Worm (Caenorhabditis elegans) whole organism, early embryonic: ENCODE measurements around the gene C01B10.3.
"Not testable (repeated sequence)": the region's sequence is repeated elsewhere in the genome, so short reads cannot be mapped to it uniquely, and the experiment has no call there.

Source experiments
- B0310.2 ChIP-seq: sonication (generic microtip); optimal IDR thresholded peaks from 2 replicates; lab custom pipeline; 2016; ENCODE audit warnings: mild to moderate bottlenecking, missing genetic modification characterization, missing compliant biosample characterization
- F13C5.2 ChIP-seq: sonication (generic microtip); optimal IDR thresholded peaks from 2 replicates; lab custom pipeline; 2017; ENCODE audit warnings: mild to moderate bottlenecking, missing genetic modification characterization, inconsistent platforms, missing compliant biosample characterization
- aly-1 ChIP-seq: sonication (generic microtip); optimal IDR thresholded peaks from 2 replicates; lab custom pipeline; 2016; ENCODE audit warnings: missing genetic modification characterization, missing compliant biosample characterization
- ama-1 ChIP-seq: fragments of 150-350 bp; optimal IDR thresholded peaks from 2 replicates; lab custom pipeline; 2014
- ceh-13 ChIP-seq: fragments of 200-800 bp; sonication (Bioruptor generic); optimal IDR thresholded peaks from 2 replicates; lab custom pipeline; 2018; ENCODE audit warnings: mild to moderate bottlenecking, missing genetic modification characterization, missing compliant biosample characterization
- ceh-36 ChIP-seq: sonication (generic microtip); optimal IDR thresholded peaks from 2 replicates; lab custom pipeline; 2016; ENCODE audit warnings: missing genetic modification characterization, inconsistent platforms, missing compliant biosample characterization
- ets-7 ChIP-seq: sonication (generic microtip); optimal IDR thresholded peaks from 2 replicates; lab custom pipeline; 2016; ENCODE audit warnings: missing genotype, missing genetic modification characterization, missing compliant biosample characterization
- flt-1 ChIP-seq: fragments of 200-800 bp; sonication (Bioruptor generic); IDR thresholded peaks from 2 replicates; pipeline ENCODE4 v1.3.6; 2022; ENCODE audit warnings: missing genetic modification characterization, missing compliant biosample characterization
- hmbx-1 ChIP-seq: sonication (generic microtip); optimal IDR thresholded peaks from 2 replicates; lab custom pipeline; 2016; ENCODE audit warnings: mild to moderate bottlenecking, missing genetic modification characterization, missing compliant biosample characterization
- hmg-4 ChIP-seq: fragments of 200-800 bp; sonication (Bioruptor generic); optimal IDR thresholded peaks from 2 replicates; lab custom pipeline; 2018; ENCODE audit warnings: mild to moderate bottlenecking, missing genetic modification characterization, missing compliant biosample characterization
- hnd-1 ChIP-seq: sonication (generic microtip); optimal IDR thresholded peaks from 2 replicates; lab custom pipeline; 2016; ENCODE audit warnings: missing genetic modification characterization, missing compliant biosample characterization
- pes-1 ChIP-seq: fragments of 200-800 bp; sonication (Bioruptor generic); IDR thresholded peaks from 2 replicates; pipeline ENCODE4 v1.3.6; 2022; ENCODE audit warnings: missing genetic modification reagents, missing genetic modification characterization, missing compliant biosample characterization
- scrt-1 ChIP-seq: fragments of 200-800 bp; sonication (Bioruptor generic); IDR thresholded peaks from 2 replicates; pipeline ENCODE4 v1.3.6; 2022; ENCODE audit warnings: missing genetic modification characterization, missing compliant biosample characterization
- sea-1 ChIP-seq: fragments of 200-800 bp; sonication (Bioruptor generic); conservative IDR thresholded peaks from 2 replicates; pipeline ENCODE4 v1.3.6; 2022; ENCODE audit warnings: missing genetic modification characterization, missing compliant biosample characterization
- tbx-11 ChIP-seq: fragments of 200-800 bp; sonication (Bioruptor generic); IDR thresholded peaks from 2 replicates; pipeline ENCODE4 v1.3.6; 2022; ENCODE audit warnings: missing genetic modification characterization, missing compliant biosample characterization
- tbx-37 ChIP-seq: fragments of 200-800 bp; sonication (Bioruptor generic); conservative IDR thresholded peaks from 2 replicates; pipeline ENCODE4 v1.3.6; 2022; ENCODE audit warnings: missing genetic modification reagents, missing genetic modification characterization, missing compliant biosample characterization
- tra-4 ChIP-seq: sonication (generic microtip); optimal IDR thresholded peaks from 2 replicates; lab custom pipeline; 2017; ENCODE audit warnings: missing genetic modification characterization, missing compliant biosample characterization

C01B10.3 gene

ce11 chrIV:6595912-6596311 is 25.2 kb downstream of the C01B10.3 start, which contains the start of gene F38A5.22:
Gene F38A5.22 (minus strand): TSS chrIV:6595940.
- TF ChIP-seq ets-7 (tag; lab: Kevin White, UChicago) (no peak), ceh-36 (no peak), hnd-1 (tag; lab: Kevin White, UChicago) (no peak), scrt-1 (GFP tag; lab: Robert Waterston, UW) (no peak), pes-1 (GFP tag; lab: Robert Waterston, UW) (no peak), ama-1 (lab: Kevin White, UChicago) (no peak), hmg-4 (GFP tag; lab: Kevin White, UChicago) (no peak), sea-1 (no peak), flt-1 (GFP tag; lab: Robert Waterston, UW) (no peak), F13C5.2 (tag; lab: Kevin White, UChicago) (no peak), hmbx-1 (tag; lab: Kevin White, UChicago) (no peak), aly-1 (tag; lab: Kevin White, UChicago) (no peak), ceh-13 (GFP tag; lab: Kevin White, UChicago) (no peak), tbx-11 (no peak), tra-4 (no peak), tbx-37 (no peak), B0310.2 (tag; lab: Kevin White, UChicago) (no peak)

ce11 chrIV:6594871-6595270 is 26.3 kb downstream of the C01B10.3 start, which contains the start of gene nspb-3:
Gene nspb-3 (minus strand): TSS chrIV:6594971.
- TF ChIP-seq ceh-36, tbx-37, tra-4: not testable (repeated sequence)

ce11 chrIV:6591010-6591746 is 30.0 kb downstream of the C01B10.3 start, which contains the start of the genes nspb-1 and nspb-2:
Gene nspb-1 (minus strand): TSS chrIV:6591110.
Gene nspb-2 (plus strand): TSS chrIV:6591696.
- not testable (repeated sequence) for TF ChIP-seq ets-7 (tag; lab: Kevin White, UChicago); sea-1; hnd-1 (tag; lab: Kevin White, UChicago)

ce11 chrIV:6590029-6590428 is 31.1 kb downstream of the C01B10.3 start, which contains the start of the genes lec-11 and irld-7:
Gene lec-11 (minus strand): TSS chrIV:6590154.
Gene irld-7 (plus strand): TSS chrIV:6590360.
- TF ChIP-seq hnd-1 (tag; lab: Kevin White, UChicago): no peak
- no peak for TF ChIP-seq sea-1
- no peak for TF ChIP-seq ceh-13 (GFP tag; lab: Kevin White, UChicago)
- no peak for TF ChIP-seq B0310.2 (tag; lab: Kevin White, UChicago)
- no peak for TF ChIP-seq scrt-1 (GFP tag; lab: Robert Waterston, UW)
- TF ChIP-seq ama-1 (lab: Kevin White, UChicago): no peak

- TF ChIP-seq F13C5.2 (tag; lab: Kevin White, UChicago): no peak
- no peak for TF ChIP-seq B0310.2 (tag; lab: Kevin White, UChicago)
- TF ChIP-seq aly-1 (tag; lab: Kevin White, UChicago): no peak
- TF ChIP-seq hnd-1 (tag; lab: Kevin White, UChicago): no peak
- no peak for TF ChIP-seq scrt-1 (GFP tag; lab: Robert Waterston, UW)
- no peak for TF ChIP-seq pes-1 (GFP tag; lab: Robert Waterston, UW)
- no peak for TF ChIP-seq ceh-36
- TF ChIP-seq flt-1 (GFP tag; lab: Robert Waterston, UW): no peak
- TF ChIP-seq ets-7 (tag; lab: Kevin White, UChicago): no peak
- no peak for TF ChIP-seq hmg-4 (GFP tag; lab: Kevin White, UChicago)
- no peak for TF ChIP-seq sea-1
- TF ChIP-seq ceh-13 (GFP tag; lab: Kevin White, UChicago): no peak
- no peak for TF ChIP-seq tbx-37
- no peak for TF ChIP-seq hmbx-1 (tag; lab: Kevin White, UChicago)
- TF ChIP-seq ama-1 (lab: Kevin White, UChicago): no peak
- no peak for TF ChIP-seq tbx-11
- no peak for TF ChIP-seq tra-4
Measured at ce11 chrIV:6588080-6588613, 33.0 kb downstream of the C01B10.3 start.

ce11 chrIV:6585397-6585921 is 35.7 kb downstream of the C01B10.3 start, which contains the start of the genes F38A5.2 and dnj-11:
Gene F38A5.2 (minus strand): TSS chrIV:6585400.
Gene dnj-11 (plus strand): TSS chrIV:6585871.
- TF ChIP-seq ceh-36 (no peak), F13C5.2 (tag; lab: Kevin White, UChicago) (peak; percentile 59)

ce11 chrIV:6582604-6583003 is 38.5 kb downstream of the C01B10.3 start, which contains the start of gene odr-8:
Gene odr-8 (minus strand): TSS chrIV:6582704.
- TF ChIP-seq scrt-1 (GFP tag; lab: Robert Waterston, UW) (no peak), hmbx-1 (tag; lab: Kevin White, UChicago) (no peak), ama-1 (lab: Kevin White, UChicago) (no peak), B0310.2 (tag; lab: Kevin White, UChicago) (no peak), pes-1 (GFP tag; lab: Robert Waterston, UW) (no peak), hmg-4 (GFP tag; lab: Kevin White, UChicago) (no peak), hnd-1 (tag; lab: Kevin White, UChicago) (no peak), tra-4 (no peak), flt-1 (GFP tag; lab: Robert Waterston, UW) (no peak)
